Fruit fly (Drosophila melanogaster) whole organism, embryonic: Measurements from ENCODE around the gene CG33664.
A peak's percentile ranks its signal among the peaks of the same experiment; 100 is the strongest.

Experiments used
- CG13287 ChIP-seq: fragments of 200-800 bp; sonication (Bioruptor generic); IDR thresholded peaks from 2 replicates; pipeline ENCODE4 v1.3.6; 2022; ENCODE audit warnings: missing biosample characterization, missing genetic modification characterization; ENCODE audit not compliant: partially characterized antibody
- CG13424 ChIP-seq: fragments of 200-800 bp; sonication (Bioruptor generic); optimal IDR thresholded peaks from 2 replicates; lab custom pipeline; 2019; ENCODE audit warnings: missing biosample characterization, mild to moderate bottlenecking, missing genetic modification characterization, moderate library complexity
- CG16779 ChIP-seq: fragments of 200-800 bp; sonication (Bioruptor generic); IDR thresholded peaks from 2 replicates; pipeline ENCODE4 v1.3.6; 2022; ENCODE audit warnings: missing biosample characterization, missing genetic modification characterization
- CG16813 ChIP-seq: fragments of 200-800 bp; sonication (Bioruptor generic); IDR thresholded peaks from 3 replicates; pipeline ENCODE4 v1.3.6; 2022; ENCODE audit warnings: missing biosample characterization, missing genetic modification characterization; ENCODE audit not compliant: partially characterized antibody
- CG17802 ChIP-seq: fragments of 200-800 bp; sonication (Bioruptor generic); optimal IDR thresholded peaks from 2 replicates; lab custom pipeline; 2018; ENCODE audit warnings: missing biosample characterization, mild to moderate bottlenecking, missing genetic modification characterization, moderate library complexity
- CG2129 ChIP-seq: fragments of 200-800 bp; sonication (Bioruptor generic); IDR thresholded peaks from 2 replicates; pipeline ENCODE4 v1.3.6; 2022; ENCODE audit warnings: missing biosample characterization, missing genetic modification characterization; ENCODE audit not compliant: partially characterized antibody
- CG3065 ChIP-seq: fragments of 200-800 bp; sonication (Bioruptor generic); optimal IDR thresholded peaks from 2 replicates; lab custom pipeline; 2016; ENCODE audit warnings: missing biosample characterization, missing genetic modification characterization
- CG32767 ChIP-seq: fragments of 200-800 bp; sonication (Bioruptor generic); IDR thresholded peaks from 2 replicates; pipeline ENCODE4 v1.3.6; 2022; ENCODE audit warnings: missing biosample characterization, missing genetic modification characterization
- CG3726 ChIP-seq: fragments of 200-800 bp; sonication (Bioruptor generic); IDR thresholded peaks from 3 replicates; pipeline ENCODE4, ENCODE4 v1.3.6; 2022; ENCODE audit warnings: missing biosample characterization, missing genetic modification characterization
- CG3847 ChIP-seq: fragments of 200-800 bp; sonication (Bioruptor generic); IDR thresholded peaks from 2 replicates; pipeline ENCODE4 v1.3.6; 2022; ENCODE audit warnings: missing biosample characterization, missing genetic modification characterization
- CG42726 ChIP-seq: fragments of 200-800 bp; sonication (Bioruptor generic); IDR thresholded peaks from 2 replicates; pipeline ENCODE4 v1.3.6; 2022; ENCODE audit warnings: missing biosample characterization, missing genetic modification characterization; ENCODE audit not compliant: partially characterized antibody
- CG4820 ChIP-seq: fragments of 200-800 bp; sonication (Bioruptor generic); optimal IDR thresholded peaks from 3 replicates; lab custom pipeline; 2016; ENCODE audit warnings: missing biosample characterization, missing genetic modification characterization
- CG7357 ChIP-seq: fragments of 200-800 bp; sonication (Bioruptor generic); IDR thresholded peaks from 3 replicates; pipeline ENCODE4 v1.3.6; 2022; ENCODE audit warnings: missing biosample characterization, missing genetic modification characterization
- D19B ChIP-seq: fragments of 200-800 bp; sonication (Bioruptor generic); optimal IDR thresholded peaks from 2 replicates; lab custom pipeline; 2017; ENCODE audit warnings: missing biosample characterization, mild to moderate bottlenecking, missing genetic modification characterization
- Dp ChIP-seq: fragments of 200-800 bp; sonication (Bioruptor generic); optimal IDR thresholded peaks from 2 replicates; lab custom pipeline; 2018; ENCODE audit warnings: missing biosample characterization, mild to moderate bottlenecking, missing genetic modification characterization, moderate library complexity
- H2.0 ChIP-seq: fragments of 200-800 bp; sonication (Bioruptor generic); IDR thresholded peaks from 2 replicates; pipeline ENCODE4 v1.3.6; 2022; ENCODE audit warnings: missing biosample characterization, missing genetic modification characterization
- HHEX ChIP-seq: fragments of 200-800 bp; sonication (Bioruptor generic); optimal IDR thresholded peaks from 3 replicates; lab custom pipeline; 2017; ENCODE audit warnings: missing biosample characterization, mild to moderate bottlenecking, missing genetic modification characterization, missing genetic modification reagents
- MBD-R2 ChIP-seq: fragments of 200-800 bp; sonication (Bioruptor generic); IDR thresholded peaks from 2 replicates; pipeline ENCODE4 v1.3.6; 2022; ENCODE audit warnings: missing biosample characterization, missing genetic modification characterization
- Nf-YC ChIP-seq: fragments of 200-800 bp; optimal IDR thresholded peaks from 3 replicates; lab custom pipeline; 2019; ENCODE audit warnings: missing biosample characterization, mild to moderate bottlenecking, missing genetic modification characterization, moderate library complexity
- Poxn ChIP-seq: fragments of 200-800 bp; sonication (Bioruptor generic); IDR thresholded peaks from 2 replicates; pipeline ENCODE4 v1.3.6; 2022; ENCODE audit warnings: missing biosample characterization, missing genetic modification characterization
- Rfx ChIP-seq: fragments of 200-800 bp; sonication (Bioruptor generic); IDR thresholded peaks from 2 replicates; pipeline ENCODE4 v1.3.6; 2022; ENCODE audit warnings: missing biosample characterization, missing genetic modification characterization
- abd-A ChIP-seq: fragments of 200-800 bp; sonication (Bioruptor generic); optimal IDR thresholded peaks from 3 replicates; lab custom pipeline; 2019; ENCODE audit warnings: missing biosample characterization, mild to moderate bottlenecking, missing genetic modification characterization, moderate library complexity
- ash1 ChIP-seq: fragments of 200-800 bp; sonication (Bioruptor generic); optimal IDR thresholded peaks from 2 replicates; lab custom pipeline; 2018; ENCODE audit warnings: missing biosample characterization, mild to moderate bottlenecking, missing genetic modification characterization
- ato ChIP-seq: fragments of 200-800 bp; sonication (Bioruptor generic); IDR thresholded peaks from 2 replicates; pipeline ENCODE4 v1.3.6; 2022; ENCODE audit warnings: missing biosample characterization, missing genetic modification characterization; ENCODE audit not compliant: partially characterized antibody
- bab2 ChIP-seq: fragments of 200-800 bp; sonication (Bioruptor generic); optimal IDR thresholded peaks from 2 replicates; lab custom pipeline; 2016; ENCODE audit warnings: missing biosample characterization, missing genetic modification characterization
- bigmax ChIP-seq: fragments of 200-800 bp; sonication (Bioruptor generic); optimal IDR thresholded peaks from 2 replicates; lab custom pipeline; 2018; ENCODE audit warnings: missing biosample characterization, mild to moderate bottlenecking, missing genetic modification characterization
- chn ChIP-seq: fragments of 200-800 bp; sonication (Bioruptor generic); optimal IDR thresholded peaks from 2 replicates; lab custom pipeline; 2016; ENCODE audit warnings: missing biosample characterization, missing genetic modification characterization
- crol ChIP-seq: fragments of 200-800 bp; sonication (Bioruptor generic); IDR thresholded peaks from 2 replicates; pipeline ENCODE4 v1.3.6; 2022; ENCODE audit warnings: missing biosample characterization, missing genetic modification characterization
- crp ChIP-seq, 2 experiments: fragments of 200-800 bp; sonication (Bioruptor generic); optimal IDR thresholded peaks; 2 replicates in 1 of 2; 3 replicates in 1 of 2; lab custom pipeline; 2017; ENCODE audit warnings: missing biosample characterization in 2 of 2, missing genetic modification characterization in 2 of 2, mild to moderate bottlenecking in 1 of 2, moderate library complexity in 1 of 2
- cwo ChIP-seq: fragments of 200-800 bp; sonication (Bioruptor generic); optimal IDR thresholded peaks from 3 replicates; lab custom pipeline; 2017; ENCODE audit warnings: missing biosample characterization, missing genetic modification characterization, mild to moderate bottlenecking, moderate library complexity, missing genetic modification reagents
- dm ChIP-seq: fragments of 200-800 bp; sonication (Bioruptor generic); optimal IDR thresholded peaks from 3 replicates; lab custom pipeline; 2016; ENCODE audit warnings: missing biosample characterization, missing genetic modification characterization
- emc ChIP-seq: fragments of 200-800 bp; sonication (Bioruptor generic); optimal IDR thresholded peaks from 2 replicates; lab custom pipeline; 2016; ENCODE audit warnings: missing biosample characterization, missing genetic modification characterization
- ewg ChIP-seq: fragments of 200-800 bp; sonication (Bioruptor generic); optimal IDR thresholded peaks from 3 replicates; lab custom pipeline; 2017; ENCODE audit warnings: mild to moderate bottlenecking, missing biosample characterization, missing genetic modification reagents, missing genetic modification characterization
- gce ChIP-seq: fragments of 200-800 bp; sonication (Bioruptor generic); IDR thresholded peaks from 3 replicates; pipeline ENCODE4 v1.3.6; 2022; ENCODE audit warnings: missing biosample characterization, missing genetic modification characterization
- gsb ChIP-seq: fragments of 200-800 bp; sonication (Bioruptor generic); IDR thresholded peaks from 2 replicates; pipeline ENCODE4 v1.3.6; 2022; ENCODE audit warnings: missing biosample characterization, missing genetic modification characterization
- h ChIP-seq: fragments of >200 bp; optimal IDR thresholded peaks from 2 replicates; lab custom pipeline; 2017
- inv ChIP-seq: fragments of 200-800 bp; sonication (Bioruptor generic); IDR thresholded peaks from 2 replicates; pipeline ENCODE4 v1.3.6; 2022; ENCODE audit warnings: missing biosample characterization, missing genetic modification characterization; ENCODE audit not compliant: partially characterized antibody
- klu ChIP-seq: fragments of 200-800 bp; sonication (Bioruptor generic); IDR thresholded peaks from 2 replicates; pipeline ENCODE4 v1.3.6; 2022; ENCODE audit warnings: missing biosample characterization, missing genetic modification characterization
- lilli ChIP-seq: fragments of 200-800 bp; sonication (Bioruptor generic); optimal IDR thresholded peaks from 3 replicates; lab custom pipeline; 2016; ENCODE audit warnings: missing biosample characterization, missing genetic modification characterization
- odd ChIP-seq: fragments of 200-800 bp; sonication (Bioruptor generic); optimal IDR thresholded peaks from 2 replicates; lab custom pipeline; 2017; ENCODE audit warnings: missing biosample characterization, mild to moderate bottlenecking, missing genetic modification characterization
- rib ChIP-seq: fragments of 200-800 bp; sonication (Bioruptor generic); IDR thresholded peaks from 2 replicates; pipeline ENCODE4 v1.3.6; 2022; ENCODE audit warnings: missing biosample characterization, missing genetic modification characterization
- sc ChIP-seq, 3 experiments: fragments of >200 bp in 2 of 3; fragments of 200-800 bp in 1 of 3; sonication (Bioruptor generic) in 1 of 3; optimal IDR thresholded peaks; 2 replicates in 2 of 3; 3 replicates in 1 of 3; lab custom pipeline; 2017; ENCODE audit warnings: mild to moderate bottlenecking in 1 of 3, missing biosample characterization in 1 of 3, missing genetic modification characterization in 1 of 3, missing genetic modification reagents in 1 of 3
- sima ChIP-seq: fragments of 200-800 bp; sonication (Bioruptor generic); optimal IDR thresholded peaks from 2 replicates; lab custom pipeline; 2016; ENCODE audit warnings: missing biosample characterization, missing genetic modification characterization
- so ChIP-seq: fragments of 200-800 bp; sonication (Bioruptor generic); IDR thresholded peaks from 3 replicates; pipeline ENCODE4 v1.3.6; 2022; ENCODE audit warnings: missing biosample characterization, missing genetic modification characterization
- sqz ChIP-seq: fragments of 200-800 bp; sonication (Bioruptor generic); optimal IDR thresholded peaks from 3 replicates; lab custom pipeline; 2018; ENCODE audit warnings: missing biosample characterization, mild to moderate bottlenecking, missing genetic modification characterization
- ssp ChIP-seq: fragments of 200-800 bp; sonication (Bioruptor generic); IDR thresholded peaks from 2 replicates; pipeline ENCODE4 v1.3.6; 2022; ENCODE audit warnings: missing biosample characterization, missing genetic modification characterization
- tin ChIP-seq: fragments of 200-800 bp; sonication (Bioruptor generic); optimal IDR thresholded peaks from 3 replicates; lab custom pipeline; 2016; ENCODE audit warnings: missing biosample characterization, missing genetic modification characterization
- tna ChIP-seq: fragments of 200-800 bp; sonication (Bioruptor generic); IDR thresholded peaks from 2 replicates; pipeline ENCODE4 v1.3.6; 2022; ENCODE audit warnings: missing biosample characterization, missing genetic modification characterization; ENCODE audit not compliant: partially characterized antibody
- vnd ChIP-seq: fragments of 200-800 bp; sonication (Bioruptor generic); IDR thresholded peaks from 3 replicates; pipeline ENCODE4 v1.3.6; 2022; ENCODE audit warnings: missing biosample characterization, missing genetic modification characterization; ENCODE audit not compliant: partially characterized antibody
- wek ChIP-seq: fragments of 200-800 bp; sonication (Bioruptor generic); optimal IDR thresholded peaks from 3 replicates; lab custom pipeline; 2018; ENCODE audit warnings: missing biosample characterization, mild to moderate bottlenecking, missing genetic modification characterization, moderate library complexity

Gene CG33664

dm6 chrX:6353613-6353986, 30.4 kb upstream of the CG33664 start (continued):
- TF ChIP-seq sqz (GFP tag; lab: Kevin White, UChicago): peak; percentile 84
- TF ChIP-seq MBD-R2: peak; percentile 40; the same call in 1 of the 2 replicates
- TF ChIP-seq CG13287 (GFP tag; lab: Robert Waterston, UW): no peak
- TF ChIP-seq so: peak; percentile 90
- TF ChIP-seq D19B (GFP tag; lab: Kevin White, UChicago): peak; percentile 73
- peak; percentile 69 for TF ChIP-seq CG7357 (GFP tag; lab: Robert Waterston, UW)
- TF ChIP-seq Poxn (GFP tag; lab: Robert Waterston, UW): peak; percentile 48; the same call in 1 of the 2 replicates
- no peak for TF ChIP-seq h (lab: Kevin White, UChicago)
- peak in 1 of 2 experiments; percentile 33 for TF ChIP-seq crp (GFP tag; optimal IDR thresholded peaks at IDR 0.05; lab: Kevin White, UChicago)
- TF ChIP-seq chn: no peak
- peak; percentile 78 for TF ChIP-seq tin (GFP tag; lab: Kevin White, UChicago)
- TF ChIP-seq bigmax: no peak
- TF ChIP-seq sc (optimal IDR thresholded peaks at IDR 0.05; lab: Kevin White, UChicago): no peak
- TF ChIP-seq sc (GFP tag; optimal IDR thresholded peaks at IDR 0.05; lab: Kevin White, UChicago): peak; percentile 77
- peak; percentile 76 for TF ChIP-seq gsb (GFP tag; lab: Robert Waterston, UW)
- TF ChIP-seq abd-A (tag; lab: Kevin White, UChicago): peak; percentile 61
- TF ChIP-seq ssp (GFP tag; lab: Robert Waterston, UW): peak; percentile 69
- TF ChIP-seq odd (GFP tag; lab: Kevin White, UChicago): peak; percentile 75
- TF ChIP-seq CG42726 (GFP tag; lab: Robert Waterston, UW): no peak
- TF ChIP-seq ewg (GFP tag; lab: Kevin White, UChicago): peak; percentile 78
- TF ChIP-seq inv (GFP tag; lab: Robert Waterston, UW): no peak
- TF ChIP-seq HHEX (GFP tag; lab: Kevin White, UChicago): peak; percentile 85
- no peak for TF ChIP-seq ato
- peak; percentile 39 for TF ChIP-seq CG17802
- TF ChIP-seq H2.0: peak; percentile 68
- no peak for TF ChIP-seq CG16813
- peak; percentile 31 for TF ChIP-seq CG3065 (GFP tag; lab: Kevin White, UChicago)
- TF ChIP-seq crol (GFP tag; lab: Robert Waterston, UW): 0 out of 2 replicates have a peak, but pooled peaks have one; percentile 14
- no peak for TF ChIP-seq sima (GFP tag; lab: Kevin White, UChicago)
- peak; percentile 64; the same call in 1 of the 3 replicates for TF ChIP-seq gce (GFP tag; lab: Robert Waterston, UW)
- TF ChIP-seq cwo (GFP tag; lab: Kevin White, UChicago): peak; percentile 87
- no peak for TF ChIP-seq Dp (GFP tag; lab: Kevin White, UChicago)
- peak; percentile 80 for TF ChIP-seq CG32767 (GFP tag; lab: Robert Waterston, UW)
- no peak for TF ChIP-seq CG2129 (GFP tag; lab: Robert Waterston, UW)
- TF ChIP-seq Nf-YC (tag; lab: Kevin White, UChicago): peak; percentile 83
- no peak for TF ChIP-seq emc (GFP tag; lab: Kevin White, UChicago)
- peak; percentile 64; the same call in 1 of the 2 replicates for TF ChIP-seq rib
- peak; percentile 44 for TF ChIP-seq lilli
- no peak for TF ChIP-seq vnd
- peak; percentile 95 for TF ChIP-seq CG3847 (GFP tag; lab: Robert Waterston, UW)
- no peak for TF ChIP-seq tna (GFP tag; lab: Robert Waterston, UW)
- peak; percentile 77 for TF ChIP-seq CG3726 (GFP tag; lab: Robert Waterston, UW)
- peak; percentile 80 for TF ChIP-seq Rfx (GFP tag; lab: Robert Waterston, UW)
- TF ChIP-seq klu (GFP tag; lab: Robert Waterston, UW): peak; percentile 77
- TF ChIP-seq CG13424: peak; percentile 93
- no peak for TF ChIP-seq ash1 (GFP tag; lab: Kevin White, UChicago)
- TF ChIP-seq bab2 (GFP tag; lab: Kevin White, UChicago): no peak
- TF ChIP-seq wek (GFP tag; lab: Kevin White, UChicago): no peak
- no peak for TF ChIP-seq CG16779 (GFP tag; lab: Robert Waterston, UW)
- no peak for TF ChIP-seq dm (GFP tag; lab: Kevin White, UChicago)
- TF ChIP-seq CG4820: peak; percentile 77
